Worm (Caenorhabditis elegans): ENCODE measurements around the gene dhs-21.

Gene dhs-21

DNA sequence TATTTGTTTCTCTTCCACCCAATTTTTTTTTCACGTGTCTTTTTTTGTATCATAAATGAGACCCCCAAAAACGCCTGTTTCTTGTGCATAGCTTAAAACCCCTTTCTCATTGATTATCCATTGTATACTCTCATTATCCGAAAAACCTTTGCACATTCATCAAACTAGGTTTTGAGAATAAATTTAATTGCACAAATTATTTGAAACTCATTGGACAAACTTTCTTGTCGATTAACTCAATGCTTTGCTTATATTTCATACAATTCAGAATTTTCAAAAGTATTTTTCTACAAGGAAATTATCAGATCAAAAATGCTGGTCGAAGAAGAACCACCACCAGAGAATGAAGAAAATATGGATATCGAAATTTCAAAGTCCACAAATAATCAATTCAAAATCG lies 29.4 kb downstream of the dhs-21 start, which contains the start of gene R11D1.1:
TSS of gene R11D1.1 (plus strand) at position 301 of the 400 bp plus-strand sequence.
- no peak for TF ChIP-seq unc-62 (GFP tag; optimal IDR thresholded peaks at IDR 0.05)

DNA sequence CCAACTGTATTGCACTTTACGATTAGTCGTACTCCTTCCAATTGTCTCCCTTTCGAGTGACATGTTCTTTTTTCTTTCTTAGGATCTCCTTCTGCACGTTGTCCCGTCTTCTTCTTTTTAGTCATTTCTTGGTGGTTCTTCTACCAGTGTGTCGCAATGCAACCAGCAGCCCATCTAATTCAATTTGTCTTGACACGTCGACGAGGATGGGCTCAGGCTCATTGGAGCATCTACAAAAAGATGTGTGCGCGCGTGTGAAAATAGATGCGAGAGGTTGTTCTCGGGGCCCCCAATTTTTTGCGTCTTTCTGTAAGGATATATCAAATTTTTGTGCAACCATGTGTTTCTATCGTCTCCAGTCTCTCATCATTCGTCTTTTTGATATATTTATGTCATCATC lies 31.8 kb downstream of the dhs-21 start:
- no peak for TF ChIP-seq unc-62 (GFP tag; optimal IDR thresholded peaks at IDR 0.05)

DNA sequence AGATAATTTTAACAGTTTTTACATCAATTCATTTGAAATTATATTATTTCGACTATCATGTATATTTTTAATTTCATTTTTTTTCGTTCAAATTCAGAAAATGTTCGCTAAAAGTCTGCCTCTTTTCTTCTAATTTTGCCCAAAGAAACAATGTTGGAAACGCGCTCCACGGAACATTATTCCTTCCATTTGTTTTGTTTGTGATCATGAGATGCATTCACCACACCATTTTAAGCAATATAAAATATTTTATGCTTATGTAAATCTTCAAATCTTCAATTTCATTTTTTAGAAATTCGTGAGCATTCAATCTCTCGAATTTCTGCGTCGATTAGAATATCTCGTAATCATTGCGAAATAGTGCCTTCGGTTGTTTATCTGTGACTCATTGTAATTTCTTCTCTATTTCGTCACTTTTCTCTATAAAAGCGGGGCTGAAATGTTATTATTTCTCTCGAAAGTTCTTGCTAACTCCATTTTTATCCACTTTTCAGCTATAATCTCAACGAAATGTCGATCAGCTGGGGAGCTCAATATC lies 36.0 kb downstream of the dhs-21 start, which contains the start of gene istr-1:
TSS of gene istr-1 (plus strand) at position 495 of the 538 bp plus-strand sequence.
- TF ChIP-seq unc-62 (GFP tag; optimal IDR thresholded peaks at IDR 0.05): no peak

DNA sequence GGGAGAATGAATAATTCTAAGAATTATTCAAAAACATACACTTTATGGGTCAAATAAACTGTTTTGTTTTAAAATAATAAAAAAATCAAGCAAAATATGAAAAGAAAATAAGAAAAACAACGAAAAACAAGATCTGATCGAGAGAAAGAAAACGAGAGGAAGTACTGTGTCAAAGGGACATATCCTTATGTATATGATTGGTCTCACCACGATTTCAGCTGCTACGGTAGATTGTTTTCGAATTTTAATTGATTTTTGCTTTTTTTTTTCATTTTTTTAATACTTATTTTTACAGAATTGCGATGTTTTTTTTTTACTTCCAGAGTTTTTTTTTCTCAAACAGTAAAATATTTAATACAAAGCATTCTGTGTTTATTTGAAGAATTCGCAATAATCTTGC lies 36.7 kb downstream of the dhs-21 start:
- no peak for TF ChIP-seq unc-62 (GFP tag; optimal IDR thresholded peaks at IDR 0.05)

DNA sequence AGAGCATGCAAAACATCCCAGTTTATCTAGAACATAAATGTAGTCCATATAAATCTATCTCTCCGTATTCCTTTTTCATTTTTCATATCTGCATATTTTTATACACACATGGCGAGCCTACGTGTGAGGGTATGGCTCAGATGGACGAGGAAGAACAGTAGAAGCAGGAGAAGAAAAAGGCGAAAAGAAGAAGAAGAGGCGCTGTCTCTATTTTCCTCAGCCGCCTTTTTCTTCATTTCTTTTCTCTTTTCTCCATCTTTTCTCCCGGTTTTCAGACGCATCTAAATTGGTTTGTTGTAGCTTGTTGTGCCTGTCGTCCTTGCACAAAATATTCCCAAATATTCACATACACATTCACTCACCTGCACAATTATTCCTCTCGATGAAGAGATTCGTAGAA lies 37.5 kb downstream of the dhs-21 start, which contains the start of gene K10C8.4:
TSS of gene K10C8.4 (plus strand) at position 301 of the 400 bp plus-strand sequence.
- TF ChIP-seq unc-62 (GFP tag; optimal IDR thresholded peaks at IDR 0.05): no peak

DNA sequence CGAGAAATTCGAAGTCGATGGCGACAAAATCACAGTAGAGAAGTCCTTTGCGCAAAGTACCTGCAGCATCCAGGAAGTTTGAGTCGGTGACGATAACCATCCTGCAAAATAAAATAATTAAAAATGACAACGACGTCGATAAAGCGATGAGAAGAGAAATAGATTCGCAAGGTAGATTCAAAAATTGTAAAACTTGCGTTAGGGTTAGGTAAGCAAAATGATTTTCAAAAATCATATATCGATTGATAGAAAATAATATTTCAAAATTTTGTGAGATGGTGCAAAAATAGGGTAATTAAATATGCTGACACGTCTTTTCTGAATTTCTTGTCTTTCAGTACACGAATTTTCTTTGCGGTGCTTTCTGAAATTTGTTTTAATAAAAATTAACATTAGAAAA lies 38.3 kb downstream of the dhs-21 start, which contains the start of gene parn-1:
TSS of gene parn-1 (minus strand) at position 101 of the 400 bp plus-strand sequence.
- TF ChIP-seq unc-62 (GFP tag; optimal IDR thresholded peaks at IDR 0.05): no peak

DNA sequence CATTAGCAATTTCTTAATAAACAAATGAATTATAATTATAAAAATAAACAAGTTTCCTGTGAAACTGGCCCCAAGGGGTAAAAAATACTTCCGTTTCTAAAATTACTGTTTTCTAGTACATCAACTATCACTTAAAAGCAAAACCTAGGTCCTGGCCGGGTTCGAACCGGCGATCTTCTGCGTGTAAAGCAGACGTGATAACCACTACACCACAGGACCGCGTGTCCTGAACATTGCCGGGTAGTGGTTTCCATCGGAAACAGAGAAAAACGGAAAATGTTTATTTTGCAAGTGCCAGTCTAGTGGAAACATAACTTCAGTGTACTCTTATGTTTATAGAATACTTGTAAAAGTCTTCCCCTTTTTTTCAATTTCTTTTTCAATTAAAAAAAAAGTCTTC lies 50.2 kb downstream of the dhs-21 start:
- no peak for TF ChIP-seq unc-62 (GFP tag; optimal IDR thresholded peaks at IDR 0.05)
